Fruit fly (Drosophila melanogaster) whole organism, embryonic: ENCODE measurements around the gene Spn28B.

Source experiments
- ATbp ChIP-seq: fragments of 200-800 bp; sonication (Bioruptor generic); optimal IDR thresholded peaks from 2 replicates; lab custom pipeline; 2017; ENCODE audit warnings: missing biosample characterization, mild to moderate bottlenecking, missing genetic modification characterization, missing genetic modification reagents
- Atf6 ChIP-seq: fragments of 200-800 bp; sonication (Bioruptor generic); IDR thresholded peaks from 2 replicates; pipeline ENCODE4 v1.3.6; 2022; ENCODE audit warnings: missing biosample characterization, missing genetic modification characterization
- Awh ChIP-seq: fragments of 200-800 bp; sonication (Bioruptor generic); IDR thresholded peaks from 2 replicates; pipeline ENCODE4, ENCODE4 v1.3.6; 2022; ENCODE audit warnings: missing biosample characterization, missing genetic modification characterization
- CG10979 ChIP-seq: fragments of 200-800 bp; sonication (Bioruptor generic); optimal IDR thresholded peaks from 2 replicates; lab custom pipeline; 2018; ENCODE audit warnings: missing biosample characterization, mild to moderate bottlenecking, missing genetic modification characterization, moderate library complexity
- CG11723 ChIP-seq: fragments of 200-800 bp; sonication (Bioruptor generic); optimal IDR thresholded peaks from 2 replicates; lab custom pipeline; 2017; ENCODE audit warnings: missing biosample characterization, mild to moderate bottlenecking, missing genetic modification characterization
- CG1233 ChIP-seq: fragments of 200-800 bp; sonication (Bioruptor generic); optimal IDR thresholded peaks from 4 replicates; lab custom pipeline; 2018; ENCODE audit warnings: missing biosample characterization, mild to moderate bottlenecking, missing genetic modification characterization
- CG13287 ChIP-seq: fragments of 200-800 bp; sonication (Bioruptor generic); IDR thresholded peaks from 2 replicates; pipeline ENCODE4 v1.3.6; 2022; ENCODE audit warnings: missing biosample characterization, missing genetic modification characterization; ENCODE audit not compliant: partially characterized antibody
- CG30431 ChIP-seq: fragments of 200-800 bp; sonication (Bioruptor generic); optimal IDR thresholded peaks from 2 replicates; lab custom pipeline; 2017; ENCODE audit warnings: missing biosample characterization, missing genetic modification characterization
- CG31441 ChIP-seq: fragments of 200-800 bp; sonication (Bioruptor generic); IDR thresholded peaks from 2 replicates; pipeline ENCODE4 v1.3.6; 2022; ENCODE audit warnings: missing biosample characterization, missing genetic modification characterization
- CG3281 ChIP-seq: fragments of 200-800 bp; sonication (Bioruptor generic); optimal IDR thresholded peaks from 3 replicates; lab custom pipeline; 2017; ENCODE audit warnings: missing biosample characterization, mild to moderate bottlenecking, missing genetic modification characterization
- CG3726 ChIP-seq: fragments of 200-800 bp; sonication (Bioruptor generic); IDR thresholded peaks from 3 replicates; pipeline ENCODE4, ENCODE4 v1.3.6; 2022; ENCODE audit warnings: missing biosample characterization, missing genetic modification characterization
- CG42726 ChIP-seq: fragments of 200-800 bp; sonication (Bioruptor generic); IDR thresholded peaks from 2 replicates; pipeline ENCODE4 v1.3.6; 2022; ENCODE audit warnings: missing biosample characterization, missing genetic modification characterization; ENCODE audit not compliant: partially characterized antibody
- CG4854 ChIP-seq: fragments of 200-800 bp; sonication (Bioruptor generic); optimal IDR thresholded peaks from 2 replicates; lab custom pipeline; 2016; ENCODE audit warnings: missing biosample characterization, missing genetic modification characterization, inconsistent platforms
- CG6689 ChIP-seq: fragments of 200-800 bp; sonication (Bioruptor generic); IDR thresholded peaks from 2 replicates; pipeline ENCODE4 v1.3.6; 2022; ENCODE audit warnings: missing biosample characterization, missing genetic modification characterization
- CG7271 ChIP-seq: fragments of 200-800 bp; sonication (Bioruptor generic); optimal IDR thresholded peaks from 2 replicates; lab custom pipeline; 2018; ENCODE audit warnings: missing biosample characterization, mild to moderate bottlenecking, missing genetic modification characterization, moderate library complexity
- CG7839 ChIP-seq: fragments of 200-800 bp; sonication (Bioruptor generic); optimal IDR thresholded peaks from 3 replicates; lab custom pipeline; 2018; ENCODE audit warnings: missing biosample characterization, mild to moderate bottlenecking, missing genetic modification characterization, moderate library complexity
- CG8290 ChIP-seq, 3 experiments: fragments of 200-800 bp; sonication (Bioruptor generic); optimal IDR thresholded peaks; 2 replicates each; lab custom pipeline; 2016 to 2019; ENCODE audit warnings: missing biosample characterization in 3 of 3, missing genetic modification characterization in 3 of 3, mild to moderate bottlenecking in 2 of 3, moderate library complexity in 1 of 3
- CG9797 ChIP-seq: fragments of 200-800 bp; sonication (Bioruptor generic); optimal IDR thresholded peaks from 3 replicates; lab custom pipeline; 2018; ENCODE audit warnings: missing biosample characterization, mild to moderate bottlenecking, missing genetic modification characterization
- Hr39 ChIP-seq: fragments of >200 bp; optimal IDR thresholded peaks from 2 replicates; lab custom pipeline; 2017
- Kr ChIP-seq: fragments of 200-800 bp; sonication (Bioruptor generic); optimal IDR thresholded peaks from 2 replicates; lab custom pipeline; 2017; ENCODE audit warnings: missing biosample characterization, mild to moderate bottlenecking, missing genetic modification characterization
- Lhr ChIP-seq: fragments of 200-800 bp; sonication (Bioruptor generic); optimal IDR thresholded peaks from 3 replicates; lab custom pipeline; 2017; ENCODE audit warnings: mild to moderate bottlenecking, missing biosample characterization, missing genetic modification reagents, missing genetic modification characterization
- Mrtf ChIP-seq: fragments of 200-800 bp; sonication (Bioruptor generic); IDR thresholded peaks from 3 replicates; pipeline ENCODE4 v1.3.6; 2022; ENCODE audit warnings: missing biosample characterization, missing genetic modification characterization
- NC2α ChIP-seq: fragments of 200-800 bp; sonication (Bioruptor generic); optimal IDR thresholded peaks from 2 replicates; lab custom pipeline; 2016; ENCODE audit warnings: missing biosample characterization, missing genetic modification characterization
- Optix ChIP-seq: fragments of 200-800 bp; sonication (Bioruptor generic); IDR thresholded peaks from 3 replicates; pipeline ENCODE4 v1.3.6; 2022; ENCODE audit warnings: missing biosample characterization, missing genetic modification characterization
- Rx ChIP-seq: fragments of 200-800 bp; sonication (Bioruptor generic); IDR thresholded peaks from 2 replicates; pipeline ENCODE4 v1.3.6; 2022; ENCODE audit warnings: missing biosample characterization, missing genetic modification characterization
- Sox100B ChIP-seq: fragments of 200-800 bp; sonication (Bioruptor generic); optimal IDR thresholded peaks from 3 replicates; lab custom pipeline; 2018; ENCODE audit warnings: missing biosample characterization, mild to moderate bottlenecking, missing genetic modification characterization
- Taf1 ChIP-seq: fragments of 200-800 bp; sonication (Bioruptor generic); IDR thresholded peaks from 2 replicates; pipeline ENCODE4 v1.3.6; 2022; ENCODE audit warnings: missing biosample characterization, missing genetic modification characterization
- Tbp ChIP-seq: fragments of >200 bp; optimal IDR thresholded peaks from 2 replicates; lab custom pipeline; 2018; ENCODE audit warnings: missing biosample characterization, missing genetic modification characterization
- caup ChIP-seq: fragments of 200-800 bp; sonication (Bioruptor generic); optimal IDR thresholded peaks from 3 replicates; lab custom pipeline; 2017; ENCODE audit warnings: missing biosample characterization, mild to moderate bottlenecking, missing genetic modification characterization, moderate library complexity; ENCODE audit not compliant: severe bottlenecking
- crc ChIP-seq: fragments of 200-800 bp; sonication (Bioruptor generic); optimal IDR thresholded peaks from 2 replicates; lab custom pipeline; 2016; ENCODE audit warnings: missing biosample characterization, missing genetic modification characterization
- croc ChIP-seq: fragments of 200-800 bp; sonication (Bioruptor generic); conservative IDR thresholded peaks from 3 replicates; pipeline ENCODE4 v1.3.6; 2022; ENCODE audit warnings: missing biosample characterization, missing genetic modification characterization
- danr ChIP-seq: fragments of 200-800 bp; sonication (Bioruptor generic); IDR thresholded peaks from 2 replicates; pipeline ENCODE4 v1.3.6; 2022; ENCODE audit warnings: missing biosample characterization, missing genetic modification characterization
- dati ChIP-seq: fragments of 200-800 bp; sonication (Bioruptor generic); IDR thresholded peaks from 2 replicates; pipeline ENCODE4 v1.3.6; 2022; ENCODE audit warnings: missing biosample characterization, missing genetic modification characterization
- dmrt99B ChIP-seq: fragments of 200-800 bp; sonication (Bioruptor generic); optimal IDR thresholded peaks from 2 replicates; lab custom pipeline; 2018; ENCODE audit warnings: missing biosample characterization, mild to moderate bottlenecking, missing genetic modification characterization, moderate library complexity
- fd64A ChIP-seq: fragments of 200-800 bp; sonication (Bioruptor generic); optimal IDR thresholded peaks from 3 replicates; lab custom pipeline; 2018; ENCODE audit warnings: missing biosample characterization, mild to moderate bottlenecking, missing genetic modification characterization
- fu2 ChIP-seq: fragments of 200-800 bp; sonication (Bioruptor generic); optimal IDR thresholded peaks from 2 replicates; lab custom pipeline; 2016; ENCODE audit warnings: missing biosample characterization, missing genetic modification characterization
- grau ChIP-seq: fragments of 200-800 bp; optimal IDR thresholded peaks from 3 replicates; lab custom pipeline; 2019; ENCODE audit warnings: missing biosample characterization, mild to moderate bottlenecking, missing genetic modification characterization, moderate library complexity
- ken ChIP-seq: fragments of 200-800 bp; sonication (Bioruptor generic); IDR thresholded peaks from 3 replicates; pipeline ENCODE4 v1.3.6; 2022; ENCODE audit warnings: missing biosample characterization, missing genetic modification characterization
- lab ChIP-seq: fragments of 200-800 bp; sonication (Bioruptor generic); optimal IDR thresholded peaks from 3 replicates; lab custom pipeline; 2017; ENCODE audit warnings: missing biosample characterization, missing genetic modification characterization, mild to moderate bottlenecking, moderate library complexity, missing genetic modification reagents
- lbe ChIP-seq: fragments of 200-800 bp; sonication (Bioruptor generic); optimal IDR thresholded peaks from 2 replicates; lab custom pipeline; 2016; ENCODE audit warnings: missing biosample characterization, mild to moderate bottlenecking, missing genetic modification characterization
- lilli ChIP-seq: fragments of 200-800 bp; sonication (Bioruptor generic); optimal IDR thresholded peaks from 3 replicates; lab custom pipeline; 2016; ENCODE audit warnings: missing biosample characterization, missing genetic modification characterization
- mirr ChIP-seq: fragments of 200-800 bp; sonication (Bioruptor generic); optimal IDR thresholded peaks from 3 replicates; lab custom pipeline; 2018; ENCODE audit warnings: missing biosample characterization, mild to moderate bottlenecking, missing genetic modification characterization
- psq ChIP-seq: fragments of 200-800 bp; sonication (Bioruptor generic); optimal IDR thresholded peaks from 2 replicates; lab custom pipeline; 2017; ENCODE audit warnings: missing biosample characterization, missing genetic modification characterization
- slou ChIP-seq: fragments of 200-800 bp; sonication (Bioruptor generic); optimal IDR thresholded peaks from 3 replicates; lab custom pipeline; 2016; ENCODE audit warnings: missing biosample characterization, missing genetic modification characterization
- stwl ChIP-seq: fragments of 200-800 bp; sonication (Bioruptor generic); optimal IDR thresholded peaks from 3 replicates; lab custom pipeline; 2018; ENCODE audit warnings: missing biosample characterization, mild to moderate bottlenecking, missing genetic modification characterization, moderate library complexity
- tap ChIP-seq: fragments of 200-800 bp; optimal IDR thresholded peaks from 3 replicates; lab custom pipeline; 2019; ENCODE audit warnings: missing biosample characterization, mild to moderate bottlenecking, missing genetic modification characterization, moderate library complexity
- tgo ChIP-seq: fragments of 200-800 bp; sonication (Bioruptor generic); IDR thresholded peaks from 3 replicates; pipeline ENCODE4 v1.3.6; 2022; ENCODE audit warnings: missing biosample characterization, missing genetic modification characterization
- tll ChIP-seq, 2 experiments: fragments of 200-800 bp in 1 of 2; fragments of >200 bp in 1 of 2; sonication (Bioruptor generic) in 1 of 2; optimal IDR thresholded peaks; 2 replicates each; lab custom pipeline; 2017 to 2019; ENCODE audit warnings: missing biosample characterization in 2 of 2, missing genetic modification characterization in 2 of 2, mild to moderate bottlenecking in 1 of 2, moderate library complexity in 1 of 2
- trh ChIP-seq: fragments of 200-800 bp; sonication (Bioruptor generic); optimal IDR thresholded peaks from 2 replicates; lab custom pipeline; 2016; ENCODE audit warnings: missing biosample characterization, missing genetic modification characterization
- wek ChIP-seq: fragments of 200-800 bp; sonication (Bioruptor generic); optimal IDR thresholded peaks from 3 replicates; lab custom pipeline; 2018; ENCODE audit warnings: missing biosample characterization, mild to moderate bottlenecking, missing genetic modification characterization, moderate library complexity

Gene Spn28B

DNA sequence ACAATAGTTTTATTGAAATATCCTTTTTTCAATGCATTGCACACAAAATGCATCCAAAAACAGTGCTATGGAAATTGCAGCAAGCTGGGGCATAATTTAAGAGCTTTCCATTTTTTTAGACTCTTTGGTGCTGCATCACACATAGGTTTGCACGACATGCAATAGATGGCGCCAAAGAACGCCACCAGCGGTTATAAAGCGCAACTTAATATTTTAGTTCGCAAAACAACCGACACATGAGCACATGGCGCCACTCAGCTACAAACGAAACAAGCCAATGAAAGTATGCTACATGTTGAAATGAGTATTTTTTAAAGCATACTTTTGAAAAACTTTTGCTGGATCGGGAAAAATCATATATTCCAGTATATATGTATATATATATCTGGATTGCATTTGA, 46.8 kb upstream of the Spn28B start (continued):
- TF ChIP-seq CG9797, result no peak
- peak; percentile 76 for TF ChIP-seq CG30431 (GFP tag; lab: Kevin White, UChicago)
- peak; percentile 62 for TF ChIP-seq lbe (GFP tag; lab: Kevin White, UChicago)
- TF ChIP-seq croc (GFP tag; lab: Robert Waterston, UW), result peak; percentile 58; the same call in 2 of the 3 replicates
- TF ChIP-seq Atf6 (GFP tag; lab: Robert Waterston, UW), result peak; percentile 60
- TF ChIP-seq CG1233, result peak; percentile 76
- no peak for TF ChIP-seq Kr
- TF ChIP-seq CG7839, result peak; percentile 81
- peak; percentile 56; the same call in 1 of the 2 replicates for TF ChIP-seq CG13287
- peak; percentile 86 for TF ChIP-seq lab (GFP tag; lab: Kevin White, UChicago)
- peak; percentile 76 for TF ChIP-seq CG4854 (GFP tag; lab: Kevin White, UChicago)
- TF ChIP-seq psq (GFP tag; lab: Kevin White, UChicago), result no peak
- peak; percentile 42 for TF ChIP-seq CG3281 (GFP tag; lab: Kevin White, UChicago)
- peak; percentile 32 for TF ChIP-seq crc (GFP tag; lab: Kevin White, UChicago)
- peak; percentile 74 for TF ChIP-seq dati (GFP tag; lab: Robert Waterston, UW)
- peak; percentile 10 for TF ChIP-seq CG11723 (GFP tag; lab: Kevin White, UChicago)
- peak; percentile 62 for TF ChIP-seq NC2α
- TF ChIP-seq lilli (GFP tag; lab: Kevin White, UChicago), result peak; percentile 84
- peak; percentile 28 for TF ChIP-seq CG7271 (tag; lab: Kevin White, UChicago)
- TF ChIP-seq tgo (GFP tag; lab: Robert Waterston, UW), result peak; percentile 77
- TF ChIP-seq ATbp (GFP tag; lab: Kevin White, UChicago), result peak; percentile 59
- peak; percentile 76 for TF ChIP-seq CG6689 (GFP tag; lab: Robert Waterston, UW)
- peak; percentile 81 for TF ChIP-seq Rx
- no peak for TF ChIP-seq tll (GFP tag; optimal IDR thresholded peaks at IDR 0.05; lab: Kevin White, UChicago)
- TF ChIP-seq ken (GFP tag; lab: Robert Waterston, UW), result peak; percentile 76
- peak; percentile 68 for TF ChIP-seq CG10979 (tag; lab: Kevin White, UChicago)
- peak; percentile 75 for TF ChIP-seq Optix
- TF ChIP-seq wek, result peak; percentile 74
- peak; percentile 83 for TF ChIP-seq CG42726 (GFP tag; lab: Robert Waterston, UW)
- TF ChIP-seq CG31441 (GFP tag; lab: Robert Waterston, UW), result peak; percentile 56; the same call in 1 of the 2 replicates
- TF ChIP-seq Taf1 (GFP tag; lab: Robert Waterston, UW), result peak; percentile 53
- no peak for TF ChIP-seq Hr39
- TF ChIP-seq dmrt99B, result peak; percentile 60
- TF ChIP-seq CG8290 (GFP tag; optimal IDR thresholded peaks at IDR 0.05; lab: Kevin White, UChicago), result peak; percentile 91
- peak; percentile 87 to 95 for TF ChIP-seq CG8290 (tag; optimal IDR thresholded peaks at IDR 0.05; lab: Kevin White, UChicago)
- peak; percentile 42 for TF ChIP-seq fu2 (GFP tag; lab: Kevin White, UChicago)
- no peak for TF ChIP-seq fd64A (GFP tag; lab: Kevin White, UChicago)
- TF ChIP-seq Sox100B, result no peak
- TF ChIP-seq trh (GFP tag; lab: Kevin White, UChicago), result peak; percentile 67
- peak; percentile 76 for TF ChIP-seq grau (tag; lab: Kevin White, UChicago)
- peak; percentile 80 for TF ChIP-seq mirr (GFP tag; lab: Kevin White, UChicago)
- peak; percentile 39 for TF ChIP-seq tap (tag; lab: Kevin White, UChicago)
- TF ChIP-seq CG3726, result 0 out of 3 replicates have a peak, but pooled peaks have one; percentile 43
- TF ChIP-seq danr (GFP tag; lab: Robert Waterston, UW), result peak; percentile 58
- peak; percentile 94 for TF ChIP-seq Lhr (GFP tag; lab: Kevin White, UChicago)
- TF ChIP-seq caup (GFP tag; lab: Kevin White, UChicago), result peak; percentile 84
- TF ChIP-seq Mrtf, result peak; percentile 75; the same call in 2 of the 3 replicates
- no peak for TF ChIP-seq slou (GFP tag; lab: Kevin White, UChicago)
- TF ChIP-seq Awh, result peak; percentile 83
- TF ChIP-seq stwl (tag; lab: Kevin White, UChicago), result peak; percentile 75
- no peak for TF ChIP-seq Tbp (GFP tag; lab: Kevin White, UChicago)
